Fruit fly (Drosophila melanogaster): ENCODE measurements around the gene CG15473.

CG15473 gene

DNA sequence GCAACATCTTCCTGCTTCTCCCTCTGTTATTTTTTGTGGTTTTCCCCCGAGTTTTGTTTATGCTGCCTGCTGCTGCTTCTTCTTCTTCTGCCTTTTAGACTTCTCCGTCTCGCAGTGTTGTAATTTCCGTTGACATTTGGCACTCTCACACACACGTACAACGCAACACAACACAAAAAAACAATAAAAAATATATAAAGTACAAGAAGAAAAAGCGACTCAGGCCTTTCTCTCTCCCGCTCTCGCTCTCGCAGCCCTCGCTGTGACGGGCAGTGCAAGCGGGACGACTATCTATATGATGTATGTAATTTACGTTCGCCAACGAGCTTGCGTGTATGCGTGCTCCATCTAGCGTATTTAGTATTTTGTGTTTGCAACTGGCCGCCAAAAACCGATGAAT is 31.9 kb upstream of the CG15473 start (continued):
- TF ChIP-seq spab (GFP tag; optimal IDR thresholded peaks at IDR 0.05) (peak; percentile 71), CG34406 (GFP tag; optimal IDR thresholded peaks at IDR 0.05) (peak; percentile 42), CG3919 (GFP tag; optimal IDR thresholded peaks at IDR 0.05) (no peak), Hr39 (GFP tag; optimal IDR thresholded peaks at IDR 0.05) (no peak), net (GFP tag; optimal IDR thresholded peaks at IDR 0.05) (peak; percentile 75), Hr38 (GFP tag; optimal IDR thresholded peaks at IDR 0.05) (no peak), Met (GFP tag; optimal IDR thresholded peaks at IDR 0.05) (peak; percentile 50), Lpt (GFP tag; optimal IDR thresholded peaks at IDR 0.05) (peak; percentile 81), ss (GFP tag; optimal IDR thresholded peaks at IDR 0.05) (peak; percentile 81 to 93), lz (GFP tag; optimal IDR thresholded peaks at IDR 0.05) (peak; percentile 14), cyc (GFP tag; optimal IDR thresholded peaks at IDR 0.05) (no peak), fkh (GFP tag; optimal IDR thresholded peaks at IDR 0.05) (peak; percentile 62), CG1621 (tag; optimal IDR thresholded peaks at IDR 0.05) (peak; percentile 58), CG15336 (GFP tag; IDR thresholded peaks at IDR 0.05) (peak; percentile 73), dsx (GFP tag; optimal IDR thresholded peaks at IDR 0.05; ENCODE audit: poor library complexity, severe bottlenecking) (peak; percentile 65), Eip78C (GFP tag) (peak; percentile 50), CG9139 (GFP tag; optimal IDR thresholded peaks at IDR 0.05) (peak; percentile 82), esn (GFP tag; optimal IDR thresholded peaks at IDR 0.05) (peak; percentile 11), CG11762 (GFP tag; optimal IDR thresholded peaks at IDR 0.05; ENCODE audit: insufficient read depth) (no peak), vri (GFP tag; optimal IDR thresholded peaks at IDR 0.05) (peak; percentile 87), CG8319 (GFP tag; optimal IDR thresholded peaks at IDR 0.05) (no peak), fd59A (GFP tag; optimal IDR thresholded peaks at IDR 0.05) (peak; percentile 52), salr (GFP tag; optimal IDR thresholded peaks at IDR 0.05) (peak; percentile 48 to 69), svp (GFP tag) (peak; percentile 93), fd85E (GFP tag; optimal IDR thresholded peaks at IDR 0.05) (no peak), CG11902 (GFP tag; optimal IDR thresholded peaks at IDR 0.05) (no peak), CG10669 (GFP tag; optimal IDR thresholded peaks at IDR 0.05) (peak; percentile 56), CG8119 (GFP tag; IDR thresholded peaks at IDR 0.05) (peak; percentile 69), CG6276 (GFP tag; optimal IDR thresholded peaks at IDR 0.05) (peak; percentile 91), CG31627 (GFP tag; optimal IDR thresholded peaks at IDR 0.05) (no peak)

DNA sequence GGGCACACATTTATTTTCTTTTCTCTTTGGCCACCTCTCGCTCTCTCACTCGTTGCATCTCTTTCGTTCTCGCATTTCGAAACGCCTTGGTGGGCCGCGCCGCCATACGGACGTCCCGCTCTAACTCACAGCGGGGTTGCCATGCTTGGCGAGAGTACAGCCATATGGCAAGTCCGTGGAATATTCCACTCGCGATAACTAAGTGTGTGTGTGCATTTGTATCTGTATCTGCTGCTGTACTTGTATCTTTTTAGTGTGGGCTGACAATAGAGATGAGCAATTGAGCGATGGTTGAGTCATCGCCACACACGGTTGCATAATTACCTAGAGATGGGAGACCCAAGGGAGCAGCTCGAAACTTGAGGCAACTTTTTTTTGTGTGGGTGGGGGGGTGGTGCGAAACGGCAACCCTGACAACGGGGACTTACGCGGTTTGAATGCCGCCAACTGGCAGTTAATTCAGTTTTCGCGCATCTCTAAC is 30.2 kb upstream of the CG15473 start:
- TF ChIP-seq CG6808 (GFP tag; optimal IDR thresholded peaks at IDR 0.05), result peak; percentile 53
- peak; percentile 78 for TF ChIP-seq Sox15 (GFP tag; optimal IDR thresholded peaks at IDR 0.05)
- TF ChIP-seq spab (GFP tag; optimal IDR thresholded peaks at IDR 0.05), result peak; percentile 17
- peak; percentile 60 for TF ChIP-seq dac (GFP tag; optimal IDR thresholded peaks at IDR 0.05)
- TF ChIP-seq Hr4 (GFP tag; optimal IDR thresholded peaks at IDR 0.05), result peak; percentile 74
- peak; percentile 95 for TF ChIP-seq svp (GFP tag)
- TF ChIP-seq Met (GFP tag; optimal IDR thresholded peaks at IDR 0.05), result peak; percentile 86
- peak; percentile 84 for TF ChIP-seq pdm3 (GFP tag; optimal IDR thresholded peaks at IDR 0.05)
- TF ChIP-seq CG9139 (GFP tag; optimal IDR thresholded peaks at IDR 0.05), result peak; percentile 32
- peak; percentile 72 for TF ChIP-seq achi (GFP tag; optimal IDR thresholded peaks at IDR 0.05)
- peak; percentile 88 for TF ChIP-seq Hr39 (GFP tag; optimal IDR thresholded peaks at IDR 0.05)
- peak; percentile 92 for TF ChIP-seq eg (GFP tag; IDR thresholded peaks at IDR 0.05)
- TF ChIP-seq acj6 (GFP tag; optimal IDR thresholded peaks at IDR 0.05), result peak; percentile 79
- peak; percentile 78 for TF ChIP-seq net (GFP tag; optimal IDR thresholded peaks at IDR 0.05)
- peak; percentile 90 for TF ChIP-seq Eip78C (GFP tag)
- peak; percentile 80 for TF ChIP-seq CG7368 (GFP tag; optimal IDR thresholded peaks at IDR 0.05)
- TF ChIP-seq Ets96B (tag; optimal IDR thresholded peaks at IDR 0.05), result peak; percentile 61
- TF ChIP-seq CG11762 (GFP tag; optimal IDR thresholded peaks at IDR 0.05; ENCODE audit: insufficient read depth), result peak; percentile 8
- TF ChIP-seq Sox102F (GFP tag; optimal IDR thresholded peaks at IDR 0.05), result peak; percentile 77
- peak; percentile 68 for TF ChIP-seq Eip75B (GFP tag; optimal IDR thresholded peaks at IDR 0.05)
- peak; percentile 75 for TF ChIP-seq CG32006 (GFP tag; optimal IDR thresholded peaks at IDR 0.05)
- TF ChIP-seq CG6854 (GFP tag; optimal IDR thresholded peaks at IDR 0.05), result peak; percentile 67
- peak; percentile 89 for TF ChIP-seq fkh (GFP tag; optimal IDR thresholded peaks at IDR 0.05)
- TF ChIP-seq CG8632 (GFP tag; optimal IDR thresholded peaks at IDR 0.05), result peak; percentile 77
- TF ChIP-seq CG1621 (tag; optimal IDR thresholded peaks at IDR 0.05), result peak; percentile 74
- peak; percentile 72 for TF ChIP-seq CG10669 (GFP tag; optimal IDR thresholded peaks at IDR 0.05)
- TF ChIP-seq topi (GFP tag; optimal IDR thresholded peaks at IDR 0.05), result peak; percentile 89
- TF ChIP-seq Hr38 (GFP tag; optimal IDR thresholded peaks at IDR 0.05), result peak; percentile 38
- peak; percentile 54 for TF ChIP-seq Blimp-1 (GFP tag; optimal IDR thresholded peaks at IDR 0.05)
- TF ChIP-seq CG31627 (GFP tag; optimal IDR thresholded peaks at IDR 0.05), result peak; percentile 89
- TF ChIP-seq CG3032 (tag; optimal IDR thresholded peaks at IDR 0.05), result peak; percentile 67
- TF ChIP-seq Ets21C (GFP tag; optimal IDR thresholded peaks at IDR 0.05), result peak; percentile 82
- TF ChIP-seq salr (GFP tag; optimal IDR thresholded peaks at IDR 0.05), result peak; percentile 32 to 47
